Worm (Caenorhabditis elegans): Measurements from ENCODE around the gene cgp-1.

cgp-1 gene

DNA sequence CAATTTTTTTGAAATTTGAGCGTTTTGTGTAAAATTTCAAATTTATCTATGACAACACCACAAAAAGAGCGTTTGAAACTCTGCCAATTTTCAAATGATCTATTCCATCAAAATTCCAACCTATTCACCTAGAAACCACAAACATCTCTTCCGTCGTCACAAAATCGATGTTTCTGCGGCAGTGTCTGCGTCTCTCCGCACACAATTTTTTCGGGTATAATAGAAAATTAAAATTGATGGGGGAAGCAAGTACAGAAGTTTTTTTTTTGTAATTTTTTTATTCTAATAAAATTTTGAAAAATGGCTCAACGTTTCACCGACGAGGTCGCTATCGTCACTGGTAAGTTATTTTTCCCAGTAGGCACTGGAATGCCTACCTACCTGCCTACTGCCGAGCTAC, 16.0 kb upstream of the cgp-1 start, which contains the start of gene W03F9.9:
W03F9.9 (plus strand) TSS at position 301 of the 400 bp plus-strand sequence.
- no peak for TF ChIP-seq sptf-1 (tag; optimal IDR thresholded peaks at IDR 0.05)
- no peak for TF ChIP-seq nhr-20 (tag; optimal IDR thresholded peaks at IDR 0.05)
- TF ChIP-seq ceh-8 (GFP tag; optimal IDR thresholded peaks at IDR 0.05): no peak
- no peak for TF ChIP-seq nhr-19 (GFP tag; conservative IDR thresholded peaks at IDR 0.05)
- no peak for TF ChIP-seq hlh-4 (tag; optimal IDR thresholded peaks at IDR 0.05)
- TF ChIP-seq aha-1 (tag; optimal IDR thresholded peaks at IDR 0.05): no peak
- no peak for TF ChIP-seq efl-1 (optimal IDR thresholded peaks at IDR 0.05)
- peak in 1 of 2 experiments; percentile 82 for TF ChIP-seq efl-1 (GFP tag; optimal IDR thresholded peaks at IDR 0.05 in 1 of 2)

DNA sequence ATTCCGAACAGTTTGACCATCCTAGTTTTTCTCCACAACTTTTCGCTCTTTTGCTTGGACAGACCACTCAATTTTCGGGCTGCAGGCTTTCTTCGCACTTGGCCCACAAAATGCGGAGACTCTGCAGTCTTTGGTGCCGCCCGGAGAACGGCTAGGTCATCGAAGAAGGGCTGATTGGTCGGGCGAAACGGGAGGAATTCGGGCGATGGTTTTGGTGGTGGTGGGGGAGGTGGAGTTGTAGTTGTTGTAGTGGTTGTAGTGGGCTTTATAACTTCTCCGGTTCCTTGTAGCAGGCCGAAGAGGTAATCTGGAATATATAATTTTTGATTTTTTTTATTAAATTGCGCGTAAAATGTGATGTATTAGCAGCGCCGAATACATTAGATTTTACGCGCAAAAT, 15.1 kb upstream of the cgp-1 start:
- TF ChIP-seq nhr-28 (tag; optimal IDR thresholded peaks at IDR 0.05): no peak
- TF ChIP-seq efl-1 (optimal IDR thresholded peaks at IDR 0.05): no peak
- TF ChIP-seq efl-1 (GFP tag; optimal IDR thresholded peaks at IDR 0.05 in 1 of 2): peak in 1 of 2 experiments; percentile 91

DNA sequence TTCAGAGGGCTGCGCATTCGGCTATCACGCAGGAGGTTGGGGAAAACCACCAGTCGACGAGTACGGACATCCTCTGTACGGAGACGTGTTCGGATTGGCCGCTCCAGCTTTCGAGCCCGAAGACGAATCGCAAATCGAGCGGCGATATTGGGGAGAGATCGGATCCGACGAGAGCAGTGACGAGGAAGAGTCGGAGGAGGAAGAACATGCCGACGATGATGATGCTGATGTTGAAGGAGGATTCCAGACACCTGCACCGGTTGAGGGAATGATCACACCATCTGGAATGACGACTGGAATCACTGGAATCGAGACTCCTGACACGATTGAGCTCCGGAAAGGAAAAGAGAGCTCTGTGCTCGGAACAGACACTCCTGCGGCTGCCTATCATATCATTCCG, 7.6 kb upstream of the cgp-1 start:
- TF ChIP-seq efl-1 (optimal IDR thresholded peaks at IDR 0.05) (no peak), efl-1 (GFP tag; optimal IDR thresholded peaks at IDR 0.05 in 1 of 2) (peak in 1 of 2 experiments; percentile 12), nhr-19 (GFP tag; conservative IDR thresholded peaks at IDR 0.05) (no peak)

DNA sequence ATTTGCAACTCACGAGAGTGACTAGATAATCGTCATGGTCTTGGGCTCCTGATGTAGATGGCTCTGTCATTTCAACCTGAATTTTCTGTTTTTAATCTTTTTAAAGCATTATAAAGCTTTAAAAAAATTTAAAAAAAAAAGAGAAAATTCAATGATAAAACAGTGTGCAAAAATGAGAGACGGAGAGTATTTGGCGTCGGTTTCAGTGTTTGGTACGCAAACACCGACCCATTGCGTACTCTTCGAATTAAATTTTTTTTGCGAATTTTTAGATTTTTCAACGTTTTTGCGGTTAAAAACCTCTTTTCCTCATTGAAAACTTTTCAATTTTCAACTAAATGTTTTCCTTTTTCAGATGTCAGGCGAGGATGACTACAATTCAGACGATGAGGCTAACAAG, 5.3 kb upstream of the cgp-1 start, which contains the start of the genes W03F9.2 and sftb-2:
W03F9.2 (minus strand) TSS at position 153 of the 400 bp plus-strand sequence.
sftb-2 (plus strand) TSS at position 356 of the 400 bp plus-strand sequence.
- TF ChIP-seq elt-2 (tag; optimal IDR thresholded peaks at IDR 0.05) (no peak), nhr-237 (tag; optimal IDR thresholded peaks at IDR 0.05) (no peak), jun-1 (tag; optimal IDR thresholded peaks at IDR 0.05) (no peak), irx-1 (tag; optimal IDR thresholded peaks at IDR 0.05) (no peak), lin-39 (tag; optimal IDR thresholded peaks at IDR 0.05) (peak; percentile 30), lir-3 (tag; optimal IDR thresholded peaks at IDR 0.05; ENCODE audit: poor library complexity) (no peak), fkh-10 (GFP tag; optimal IDR thresholded peaks at IDR 0.05) (no peak), xbp-1 (tag; optimal IDR thresholded peaks at IDR 0.05) (peak; percentile 36), pax-3 (tag; optimal IDR thresholded peaks at IDR 0.05) (no peak), F16B12.6 (tag; optimal IDR thresholded peaks at IDR 0.05) (peak; percentile 91), ztf-4 (tag; optimal IDR thresholded peaks at IDR 0.05) (no peak), nhr-76 (tag; optimal IDR thresholded peaks at IDR 0.05) (no peak), lin-35 (GFP tag; optimal IDR thresholded peaks at IDR 0.05) (peak; percentile 59 to 63), snpc-4 (tag; optimal IDR thresholded peaks at IDR 0.05) (peak; percentile 7), ztf-11 (tag; optimal IDR thresholded peaks at IDR 0.05) (peak in 1 of 2 experiments; percentile 28), lin-15B (tag; optimal IDR thresholded peaks at IDR 0.05) (peak; percentile 14), zip-4 (GFP tag; optimal IDR thresholded peaks at IDR 0.05) (no peak), ceh-82 (tag; optimal IDR thresholded peaks at IDR 0.05) (peak in 2 of 3 experiments; percentile 9 to 34), hpl-2 (GFP tag; optimal IDR thresholded peaks at IDR 0.05) (no peak), efl-1 (optimal IDR thresholded peaks at IDR 0.05) (peak; percentile 40 to 61), efl-1 (GFP tag; optimal IDR thresholded peaks at IDR 0.05 in 1 of 2) (peak; percentile 71 to 94), snu-23 (GFP tag; optimal IDR thresholded peaks at IDR 0.05) (peak; percentile 54), fos-1 (tag; optimal IDR thresholded peaks at IDR 0.05) (no peak), swsn-7 (tag; optimal IDR thresholded peaks at IDR 0.05) (peak; percentile 51), C04F5.9 (tag; optimal IDR thresholded peaks at IDR 0.05) (no peak), mef-2 (tag; optimal IDR thresholded peaks at IDR 0.05) (no peak), nhr-47 (tag; optimal IDR thresholded peaks at IDR 0.05) (peak; percentile 59), dpl-1 (GFP tag; optimal IDR thresholded peaks at IDR 0.05) (peak; percentile 54 to 62 (median 56)), aly-2 (tag; optimal IDR thresholded peaks at IDR 0.05) (no peak), lsy-2 (tag; optimal IDR thresholded peaks at IDR 0.05) (peak; percentile 59 to 66), isw-1 (GFP tag; IDR thresholded peaks at IDR 0.05) (no peak), nhr-77 (tag; optimal IDR thresholded peaks at IDR 0.05) (peak; percentile 17), nhr-90 (tag; optimal IDR thresholded peaks at IDR 0.05; ENCODE audit: poor library complexity) (no peak), hlh-17 (GFP tag; optimal IDR thresholded peaks at IDR 0.05; ENCODE audit: borderline replicate concordance) (no peak), skn-1 (tag; optimal IDR thresholded peaks at IDR 0.05) (peak; percentile 43), nhr-12 (tag; optimal IDR thresholded peaks at IDR 0.05) (no peak), dsc-1 (tag; optimal IDR thresholded peaks at IDR 0.05) (peak; percentile 1), tbx-2 (tag; optimal IDR thresholded peaks at IDR 0.05) (peak; percentile 34), rnt-1 (tag; optimal IDR thresholded peaks at IDR 0.05) (peak; percentile 36), grh-1 (GFP tag; IDR thresholded peaks at IDR 0.05) (no peak)

Data from whole organism, L1 larva.